Worm (Caenorhabditis elegans): Measurements from ENCODE around the gene C03A3.2.

Gene C03A3.2

DNA sequence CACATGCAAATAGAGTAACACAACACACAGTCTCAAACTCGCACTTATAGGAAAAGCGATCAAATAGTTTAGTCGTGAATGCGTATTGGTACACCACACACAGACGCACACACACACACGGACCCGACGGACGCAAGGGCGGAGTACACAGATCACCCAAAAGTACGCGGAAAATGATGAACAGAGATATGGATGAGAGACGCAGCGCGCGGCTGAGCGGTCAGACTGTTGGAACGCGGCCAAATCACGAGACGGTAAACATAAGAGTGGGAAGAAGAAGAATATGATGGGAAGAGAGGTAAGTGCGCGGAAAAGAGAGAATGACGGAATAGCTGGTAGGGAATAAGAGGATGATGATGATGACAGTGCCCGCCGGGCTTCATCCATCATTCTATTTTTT, 14.6 kb upstream of the C03A3.2 start (continued):
- peak; percentile 27 for TF ChIP-seq dve-1 (tag; optimal IDR thresholded peaks at IDR 0.05)
- no peak for TF ChIP-seq fkh-10 (GFP tag; optimal IDR thresholded peaks at IDR 0.05)
- no peak for TF ChIP-seq pax-1 (tag; optimal IDR thresholded peaks at IDR 0.05)
- TF ChIP-seq lim-6 (tag; optimal IDR thresholded peaks at IDR 0.05) = no peak
- TF ChIP-seq che-1 (tag; optimal IDR thresholded peaks at IDR 0.05) = no peak
- TF ChIP-seq ceh-9 (tag; optimal IDR thresholded peaks at IDR 0.05) = no peak
- no peak for TF ChIP-seq mec-3 (tag; optimal IDR thresholded peaks at IDR 0.05; ENCODE audit: borderline replicate concordance)
- TF ChIP-seq unc-3 (GFP tag; conservative IDR thresholded peaks at IDR 0.05) = no peak
- TF ChIP-seq unc-3 (tag; optimal IDR thresholded peaks at IDR 0.05) = no peak
- TF ChIP-seq pqm-1 (tag; optimal IDR thresholded peaks at IDR 0.05) = no peak
- no peak for TF ChIP-seq lin-11 (tag; optimal IDR thresholded peaks at IDR 0.05)
- TF ChIP-seq tbx-2 (tag; optimal IDR thresholded peaks at IDR 0.05) = peak; percentile 47
- no peak for TF ChIP-seq hlh-15 (tag; optimal IDR thresholded peaks at IDR 0.05)
- TF ChIP-seq K02D7.2 (tag; optimal IDR thresholded peaks at IDR 0.05) = no peak
- peak; percentile 58 for TF ChIP-seq sdc-2 (tag; optimal IDR thresholded peaks at IDR 0.05)
- TF ChIP-seq hlh-6 (tag; optimal IDR thresholded peaks at IDR 0.05) = peak; percentile 75
- no peak for TF ChIP-seq ets-4 (tag; optimal IDR thresholded peaks at IDR 0.05)
- no peak for TF ChIP-seq ceh-24 (tag; optimal IDR thresholded peaks at IDR 0.05)
- peak; percentile 79 for TF ChIP-seq ceh-34 (tag; optimal IDR thresholded peaks at IDR 0.05)

DNA sequence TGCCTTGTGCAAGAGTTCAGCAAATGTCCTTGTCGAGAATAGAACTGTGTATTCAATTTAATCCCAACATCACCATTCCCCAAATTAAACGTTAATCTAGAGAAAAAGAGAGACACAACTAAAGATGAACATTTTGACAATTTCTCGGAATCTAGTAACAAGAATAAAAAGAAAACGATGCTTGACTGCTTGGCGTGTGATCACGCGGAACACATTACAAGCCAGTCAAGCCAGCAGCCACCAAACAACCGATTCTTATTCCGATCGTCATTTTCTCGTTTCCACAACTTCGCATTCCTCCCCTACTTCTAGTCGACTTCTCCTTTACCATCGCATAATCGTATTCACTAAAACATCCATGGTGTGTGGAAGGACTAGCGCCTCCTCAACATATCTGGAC, 13.3 kb upstream of the C03A3.2 start:
- TF ChIP-seq npax-4 (tag; optimal IDR thresholded peaks at IDR 0.05) = no peak
- no peak for TF ChIP-seq pat-9 (tag; optimal IDR thresholded peaks at IDR 0.05)
- no peak for TF ChIP-seq dve-1 (tag; optimal IDR thresholded peaks at IDR 0.05)
- TF ChIP-seq pha-2 (tag; optimal IDR thresholded peaks at IDR 0.05) = no peak

DNA sequence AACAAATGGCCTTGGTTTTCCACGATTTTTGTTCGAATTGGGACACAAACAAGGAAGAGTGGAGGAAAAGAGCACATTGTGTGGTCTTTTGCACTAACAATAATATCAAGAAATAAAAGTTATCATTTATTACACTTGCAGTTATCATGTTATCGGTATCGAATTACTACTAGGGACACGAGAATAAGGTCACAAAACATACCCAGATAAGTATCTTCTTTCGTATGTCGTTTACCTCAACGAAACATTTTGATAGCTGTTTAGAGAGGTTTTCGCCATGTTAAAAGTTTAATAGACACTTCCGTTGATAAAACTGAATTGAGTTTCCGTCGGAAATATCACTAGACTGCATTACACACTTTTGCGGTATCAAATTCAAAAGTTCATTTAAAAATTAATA, 11.7 kb upstream of the C03A3.2 start:
- peak; percentile 83 for TF ChIP-seq elt-2 (tag; optimal IDR thresholded peaks at IDR 0.05)
- TF ChIP-seq ref-2 (tag; optimal IDR thresholded peaks at IDR 0.05) = no peak

DNA sequence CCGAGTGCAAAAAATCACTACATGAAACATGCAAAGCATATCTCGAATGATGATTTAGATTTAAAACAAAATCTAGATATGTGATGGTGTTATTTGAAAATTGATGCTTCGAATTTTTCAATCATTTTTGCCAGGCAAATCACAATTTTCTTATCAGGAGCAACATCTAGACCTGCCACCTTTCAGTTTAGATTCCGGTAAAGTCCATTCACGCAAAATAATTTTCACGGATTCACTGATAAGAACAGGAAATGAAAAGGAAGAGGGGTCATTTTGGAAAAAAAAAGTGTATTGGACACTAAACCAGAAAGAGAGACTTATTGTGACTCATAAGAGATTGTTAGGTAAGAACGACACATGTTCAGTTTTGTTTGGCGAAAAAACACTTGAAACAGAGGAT, 10.7 kb upstream of the C03A3.2 start:
- no peak for TF ChIP-seq hlh-6 (tag; optimal IDR thresholded peaks at IDR 0.05)
- TF ChIP-seq ceh-45 (GFP tag; IDR thresholded peaks at IDR 0.05) = no peak
- TF ChIP-seq pqm-1 (tag; optimal IDR thresholded peaks at IDR 0.05) = no peak
- no peak for TF ChIP-seq hlh-13 (GFP tag; optimal IDR thresholded peaks at IDR 0.05)

DNA sequence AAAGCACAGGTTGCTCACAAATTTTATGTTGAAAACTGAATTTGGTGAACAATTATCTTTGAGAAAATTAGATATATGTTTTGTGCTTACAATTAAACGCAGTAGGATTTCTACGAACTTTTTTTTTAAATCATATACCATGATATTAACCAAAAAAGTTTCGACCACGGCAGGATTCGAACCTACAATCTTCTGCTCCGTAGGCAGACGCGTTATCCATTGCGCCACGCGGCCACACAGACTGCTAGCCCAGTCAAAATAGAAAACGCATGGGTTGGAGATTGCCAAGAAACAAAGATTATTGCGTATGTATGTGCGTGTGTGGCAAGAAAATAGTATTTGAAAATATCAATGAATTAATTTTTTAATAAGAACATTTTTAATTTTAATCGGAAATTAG, 10.2 kb upstream of the C03A3.2 start:
- no peak for TF ChIP-seq pqm-1 (tag; optimal IDR thresholded peaks at IDR 0.05)
- TF ChIP-seq T23F11.4 (GFP tag; optimal IDR thresholded peaks at IDR 0.05) = peak; percentile 44
- peak; percentile 61 for TF ChIP-seq sdc-2 (tag; optimal IDR thresholded peaks at IDR 0.05)
- no peak for TF ChIP-seq pha-2 (tag; optimal IDR thresholded peaks at IDR 0.05)
- peak; percentile 5 for TF ChIP-seq ceh-24 (tag; optimal IDR thresholded peaks at IDR 0.05)
- no peak for TF ChIP-seq dmd-4 (tag; optimal IDR thresholded peaks at IDR 0.05; ENCODE audit: borderline replicate concordance)
- no peak for TF ChIP-seq nhr-11 (tag; optimal IDR thresholded peaks at IDR 0.05)
- TF ChIP-seq ztf-16 (tag; optimal IDR thresholded peaks at IDR 0.05) = peak; percentile 51
- peak; percentile 68 for TF ChIP-seq ceh-6 (GFP tag; optimal IDR thresholded peaks at IDR 0.05)
- peak; percentile 70; the same call in 1 of the 2 replicates for TF ChIP-seq unc-3 (GFP tag; conservative IDR thresholded peaks at IDR 0.05)
- TF ChIP-seq unc-3 (tag; optimal IDR thresholded peaks at IDR 0.05) = peak; percentile 24
- peak; percentile 76 for TF ChIP-seq ceh-19 (GFP tag; optimal IDR thresholded peaks at IDR 0.05)
- TF ChIP-seq pag-3 (tag; optimal IDR thresholded peaks at IDR 0.05; ENCODE audit: borderline replicate concordance) = no peak
- no peak for TF ChIP-seq dve-1 (tag; optimal IDR thresholded peaks at IDR 0.05)
- peak; percentile 34 for TF ChIP-seq tbx-2 (tag; optimal IDR thresholded peaks at IDR 0.05)
- TF ChIP-seq pax-1 (tag; optimal IDR thresholded peaks at IDR 0.05) = no peak
- TF ChIP-seq unc-42 (tag; optimal IDR thresholded peaks at IDR 0.05) = no peak
- peak; percentile 57 for TF ChIP-seq che-1 (tag; optimal IDR thresholded peaks at IDR 0.05)
- peak; percentile 56 for TF ChIP-seq madf-2 (tag; optimal IDR thresholded peaks at IDR 0.05)
- TF ChIP-seq K02D7.2 (tag; optimal IDR thresholded peaks at IDR 0.05) = peak; percentile 60
- peak; percentile 55 for TF ChIP-seq ttx-3 (tag; optimal IDR thresholded peaks at IDR 0.05)
- TF ChIP-seq syd-9 (tag; optimal IDR thresholded peaks at IDR 0.05) = peak; percentile 31
- peak; percentile 66 for TF ChIP-seq pat-9 (tag; optimal IDR thresholded peaks at IDR 0.05)
- no peak for TF ChIP-seq fkh-10 (GFP tag; optimal IDR thresholded peaks at IDR 0.05)
- TF ChIP-seq ceh-9 (tag; optimal IDR thresholded peaks at IDR 0.05) = no peak
- TF ChIP-seq rnt-1 (tag; optimal IDR thresholded peaks at IDR 0.05) = peak; percentile 31
- peak; percentile 42 for TF ChIP-seq fax-1 (tag; optimal IDR thresholded peaks at IDR 0.05)
- TF ChIP-seq ets-4 (tag; optimal IDR thresholded peaks at IDR 0.05) = peak; percentile 30
- peak; percentile 20 for TF ChIP-seq nfya-1 (tag; optimal IDR thresholded peaks at IDR 0.05)
- TF ChIP-seq zip-5 (tag; optimal IDR thresholded peaks at IDR 0.05) = peak; percentile 25
- no peak for TF ChIP-seq ceh-48 (tag; optimal IDR thresholded peaks at IDR 0.05)
- TF ChIP-seq lin-11 (tag; optimal IDR thresholded peaks at IDR 0.05) = peak; percentile 48
- peak; percentile 24 for TF ChIP-seq hlh-13 (GFP tag; optimal IDR thresholded peaks at IDR 0.05)
- TF ChIP-seq pha-4 (tag; optimal IDR thresholded peaks at IDR 0.05) = no peak
